Worm (Caenorhabditis elegans) whole organism, L1 larva: Measurements from ENCODE around the gene gck-2.

Source experiments
- C04F5.9 ChIP-seq: sonication (generic microtip); optimal IDR thresholded peaks from 2 replicates; lab custom pipeline; 2016; ENCODE audit warnings: missing genetic modification characterization, missing compliant biosample characterization
- C34B4.2 ChIP-seq: sonication (generic microtip); optimal IDR thresholded peaks from 2 replicates; lab custom pipeline; 2017; ENCODE audit warnings: mild to moderate bottlenecking, missing genetic modification characterization, missing compliant biosample characterization
- alr-1 ChIP-seq: fragments of 200-800 bp; sonication (Bioruptor generic); optimal IDR thresholded peaks from 2 replicates; lab custom pipeline; 2018; ENCODE audit warnings: borderline replicate concordance, mild to moderate bottlenecking, missing genetic modification characterization, missing compliant biosample characterization
- blmp-1 ChIP-seq: fragments of 150-350 bp; optimal IDR thresholded peaks from 2 replicates; lab custom pipeline; 2014; ENCODE audit warnings: missing biosample characterization, missing genetic modification characterization
- ceh-8 ChIP-seq: fragments of 200-800 bp; sonication (Bioruptor generic); optimal IDR thresholded peaks from 2 replicates; lab custom pipeline; 2018; ENCODE audit warnings: mild to moderate bottlenecking, missing genetic modification characterization, moderate library complexity, missing compliant biosample characterization
- ceh-82 ChIP-seq, 3 experiments: fragments of 150-350 bp in 1 of 3; sonication (generic microtip) in 2 of 3; optimal IDR thresholded peaks; 2 replicates each; lab custom pipeline; 2014 to 2017; ENCODE audit warnings: missing biosample characterization in 3 of 3, missing genetic modification characterization in 3 of 3
- ceh-88 ChIP-seq: fragments of 200-800 bp; sonication (Bioruptor generic); IDR thresholded peaks from 2 replicates; pipeline ENCODE4 v1.3.6; 2022; ENCODE audit warnings: missing genetic modification characterization, missing compliant biosample characterization
- efl-1 ChIP-seq, 4 experiments: fragments of 150-350 bp; optimal IDR thresholded peaks in 3 of 4; peaks in 1 of 4; 1 replicate in 1 of 4; 2 replicates in 3 of 4; lab custom pipeline; 2014; ENCODE audit warnings: missing biosample characterization in 2 of 4, missing genetic modification characterization in 2 of 4, missing genetic modification reagents in 2 of 4
- egl-13 ChIP-seq: sonication (generic microtip); optimal IDR thresholded peaks from 2 replicates; lab custom pipeline; 2016; ENCODE audit warnings: missing genotype, missing genetic modification reagents, missing genetic modification characterization, missing compliant biosample characterization
- egl-27 ChIP-seq, 2 experiments: fragments of 150-350 bp in 1 of 2; sonication (generic microtip); optimal IDR thresholded peaks; 3 replicates each; lab custom pipeline; 2017 to 2018; ENCODE audit warnings: missing biosample characterization in 2 of 2, missing genetic modification characterization in 2 of 2, missing genetic modification reagents in 2 of 2
- elt-2 ChIP-seq: sonication (generic microtip); optimal IDR thresholded peaks from 2 replicates; lab custom pipeline; 2016; ENCODE audit warnings: missing genetic modification characterization, mild to moderate bottlenecking, inconsistent platforms, missing compliant biosample characterization, missing genetic modification reagents
- hlh-17 ChIP-seq: fragments of 200-800 bp; sonication (Bioruptor generic); optimal IDR thresholded peaks from 2 replicates; lab custom pipeline; 2018; ENCODE audit warnings: missing genetic modification characterization, mild to moderate bottlenecking, missing compliant biosample characterization, moderate library complexity, borderline replicate concordance
- hlh-4 ChIP-seq: sonication (generic microtip); optimal IDR thresholded peaks from 2 replicates; lab custom pipeline; 2016; ENCODE audit warnings: mild to moderate bottlenecking, missing genetic modification characterization, missing compliant biosample characterization
- irx-1 ChIP-seq: sonication (generic microtip); optimal IDR thresholded peaks from 2 replicates; lab custom pipeline; 2016; ENCODE audit warnings: missing genetic modification characterization, missing compliant biosample characterization
- lin-14 ChIP-seq: fragments of 200-800 bp; sonication (Bioruptor generic); optimal IDR thresholded peaks from 2 replicates; lab custom pipeline; 2018; ENCODE audit warnings: mild to moderate bottlenecking, missing genetic modification characterization, moderate library complexity, missing compliant biosample characterization
- lin-35 ChIP-seq, 2 experiments: fragments of 150-350 bp; optimal IDR thresholded peaks; 2 replicates each; lab custom pipeline; 2014; ENCODE audit warnings: missing biosample characterization in 2 of 2, missing genetic modification characterization in 2 of 2, missing genetic modification reagents in 2 of 2
- lin-39 ChIP-seq: fragments of 150-350 bp; optimal IDR thresholded peaks from 2 replicates; lab custom pipeline; 2014; ENCODE audit warnings: missing biosample characterization, missing genetic modification reagents, missing genetic modification characterization
- lir-3 ChIP-seq: sonication (generic microtip); optimal IDR thresholded peaks from 2 replicates; lab custom pipeline; 2016; ENCODE audit warnings: mild to moderate bottlenecking, missing genetic modification characterization, moderate library complexity, missing compliant biosample characterization; ENCODE audit not compliant: poor library complexity
- lsy-2 ChIP-seq, 2 experiments: fragments of 150-350 bp; optimal IDR thresholded peaks; 2 replicates each; lab custom pipeline; 2014; ENCODE audit warnings: missing biosample characterization in 2 of 2, missing genetic modification characterization in 2 of 2
- mdl-1 ChIP-seq, 2 experiments: fragments of 150-350 bp; optimal IDR thresholded peaks; 2 replicates each; lab custom pipeline; 2014 to 2017; ENCODE audit warnings: missing biosample characterization in 2 of 2, missing genetic modification characterization in 2 of 2, inconsistent platforms in 1 of 2
- mef-2 ChIP-seq: fragments of 150-350 bp; optimal IDR thresholded peaks from 2 replicates; lab custom pipeline; 2014; ENCODE audit warnings: missing biosample characterization, missing genetic modification characterization
- nhr-12 ChIP-seq: sonication (generic microtip); optimal IDR thresholded peaks from 2 replicates; lab custom pipeline; 2017; ENCODE audit warnings: missing biosample characterization, missing genetic modification characterization
- nhr-237 ChIP-seq: fragments of 150-350 bp; optimal IDR thresholded peaks from 2 replicates; lab custom pipeline; 2014; ENCODE audit warnings: missing biosample characterization, missing genetic modification characterization
- nhr-47 ChIP-seq: sonication (generic microtip); optimal IDR thresholded peaks from 2 replicates; lab custom pipeline; 2016; ENCODE audit warnings: mild to moderate bottlenecking, missing genetic modification characterization, moderate library complexity, missing compliant biosample characterization
- nhr-85 ChIP-seq: sonication (generic microtip); peaks from one replicate; lab custom pipeline; 2016; ENCODE audit warnings: missing genetic modification characterization, inconsistent platforms, missing compliant biosample characterization
- rnt-1 ChIP-seq: sonication (generic microtip); optimal IDR thresholded peaks from 2 replicates; lab custom pipeline; 2016; ENCODE audit warnings: mild to moderate bottlenecking, missing genetic modification characterization, moderate library complexity, missing compliant biosample characterization
- snpc-4 ChIP-seq: fragments of 150-350 bp; optimal IDR thresholded peaks from 2 replicates; lab custom pipeline; 2014; ENCODE audit warnings: missing biosample characterization, missing genetic modification characterization
- sox-4 ChIP-seq: sonication (generic microtip); optimal IDR thresholded peaks from 2 replicates; lab custom pipeline; 2016; ENCODE audit warnings: missing genetic modification characterization, missing compliant biosample characterization
- swsn-7 ChIP-seq: sonication (generic microtip); optimal IDR thresholded peaks from 2 replicates; lab custom pipeline; 2016; ENCODE audit warnings: missing genetic modification characterization, missing compliant biosample characterization
- tbx-2 ChIP-seq: sonication (generic microtip); optimal IDR thresholded peaks from 2 replicates; lab custom pipeline; 2016; ENCODE audit warnings: missing genetic modification characterization, missing compliant biosample characterization
- tlp-1 ChIP-seq: fragments of 150-350 bp; optimal IDR thresholded peaks from 2 replicates; lab custom pipeline; 2014; ENCODE audit warnings: missing biosample characterization, missing genetic modification characterization
- unc-62 ChIP-seq: fragments of 150-350 bp; optimal IDR thresholded peaks from 2 replicates; lab custom pipeline; 2014; ENCODE audit warnings: missing biosample characterization, missing genetic modification reagents, missing genetic modification characterization
- unc-86 ChIP-seq: sonication (generic microtip); optimal IDR thresholded peaks from 2 replicates; lab custom pipeline; 2016; ENCODE audit warnings: missing genetic modification characterization, missing compliant biosample characterization
- xbp-1 ChIP-seq: sonication (generic microtip); optimal IDR thresholded peaks from 2 replicates; lab custom pipeline; 2016; ENCODE audit warnings: missing genetic modification characterization, missing compliant biosample characterization
- zip-4 ChIP-seq: fragments of 200-800 bp; sonication (Bioruptor generic); optimal IDR thresholded peaks from 2 replicates; lab custom pipeline; 2018; ENCODE audit warnings: mild to moderate bottlenecking, missing genetic modification characterization, moderate library complexity, missing compliant biosample characterization
- ztf-11 ChIP-seq, 2 experiments: sonication (generic microtip); optimal IDR thresholded peaks; 2 replicates each; lab custom pipeline; 2016 to 2017; ENCODE audit warnings: missing genetic modification characterization in 2 of 2, missing biosample characterization in 1 of 2, missing compliant biosample characterization in 1 of 2

Gene gck-2

DNA sequence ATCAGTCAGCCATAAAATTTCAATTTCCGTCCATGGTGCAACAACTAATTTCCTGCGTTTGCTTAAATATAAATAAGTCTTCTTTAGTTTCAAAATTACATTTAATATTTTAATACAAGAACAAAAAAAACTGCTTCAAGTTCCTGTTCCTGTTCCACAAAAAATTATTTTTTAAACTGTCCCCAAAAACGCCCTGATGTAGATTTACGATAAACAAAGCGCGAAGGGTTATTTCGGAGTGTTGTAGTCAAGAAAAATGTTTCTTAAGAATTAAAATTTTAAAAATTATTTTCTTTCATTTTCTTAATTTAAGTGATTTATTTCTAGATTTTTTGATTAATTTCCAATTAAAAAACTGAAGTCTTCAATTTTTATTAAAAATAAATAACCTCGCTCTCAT lies 46.1 kb upstream of the gck-2 start, which contains the start of gene T15B7.15 (continued):
- peak in 2 of 3 experiments; percentile 11 to 33 for TF ChIP-seq ceh-82 (tag; optimal IDR thresholded peaks at IDR 0.05; lab: Kevin White, UChicago)

DNA sequence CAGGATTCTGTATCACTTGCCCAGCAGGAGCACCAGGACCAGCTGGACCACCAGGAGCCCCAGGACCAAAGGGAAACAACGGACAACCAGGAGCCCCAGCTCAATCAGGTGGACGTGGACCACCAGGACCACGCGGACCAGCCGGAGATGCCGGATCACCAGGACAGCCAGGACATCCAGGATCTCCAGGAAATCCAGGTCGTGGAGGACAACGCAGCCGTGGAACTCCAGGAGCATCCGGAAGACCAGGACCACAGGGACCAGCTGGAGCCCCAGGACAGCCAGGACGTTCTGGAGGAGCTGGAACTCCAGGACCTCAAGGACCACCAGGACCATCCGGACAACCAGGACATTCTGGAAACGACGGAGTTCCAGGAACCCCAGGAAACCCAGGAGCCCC lies 43.6 kb upstream of the gck-2 start:
- TF ChIP-seq zip-4 (GFP tag; lab: Kevin White, UChicago) (no peak), swsn-7 (tag; lab: Kevin White, UChicago) (no peak), ceh-88 (no peak), ztf-11 (tag; optimal IDR thresholded peaks at IDR 0.05; lab: Kevin White, UChicago) (no peak), lin-35 (GFP tag; optimal IDR thresholded peaks at IDR 0.05; lab: Kevin White, UChicago) (no peak), irx-1 (tag; lab: Kevin White, UChicago) (no peak), mef-2 (tag; lab: Kevin White, UChicago) (no peak), alr-1 (tag; lab: Kevin White, UChicago) (no peak), egl-27 (tag; optimal IDR thresholded peaks at IDR 0.05; lab: Kevin White, UChicago) (no peak)

ce11 chrV:6835242-6835641 lies 42.8 kb upstream of the gck-2 start, which contains the start of the genes T15B7.14 and col-143:
Gene T15B7.14, minus strand, starts transcription at chrV:6835342.
Gene col-143, plus strand, starts transcription at chrV:6835635.
- TF ChIP-seq zip-4 (GFP tag; lab: Kevin White, UChicago) = no peak
- TF ChIP-seq efl-1 (optimal IDR thresholded peaks at IDR 0.05; lab: Kevin White, UChicago) = no peak
- peak in 1 of 2 experiments; percentile 46 for TF ChIP-seq efl-1 (GFP tag; optimal IDR thresholded peaks at IDR 0.05 in 1 of 2; lab: Kevin White, UChicago)

- no peak for TF ChIP-seq lsy-2 (tag; optimal IDR thresholded peaks at IDR 0.05; lab: Kevin White, UChicago)
- TF ChIP-seq, all 84 proteins: peak for 0
Measured at ce11 chrV:6831539-6831938, 39.1 kb upstream of the gck-2 start.

ce11 chrV:6830755-6831227 lies 38.3 kb upstream of the gck-2 start, which contains the start of gene col-142:
Gene col-142, plus strand, starts transcription at chrV:6831177.
- TF ChIP-seq lin-14 (GFP tag; lab: Kevin White, UChicago) = peak; percentile 64
- TF ChIP-seq rnt-1 (tag; lab: Kevin White, UChicago) = no peak
- TF ChIP-seq nhr-85 (tag; lab: Kevin White, UChicago) = peak; percentile 84
- TF ChIP-seq snpc-4 (tag; lab: Kevin White, UChicago) = no peak
- TF ChIP-seq egl-13 (tag; lab: Kevin White, UChicago) = no peak
- no peak for TF ChIP-seq nhr-47 (tag; lab: Kevin White, UChicago)
- no peak for TF ChIP-seq hlh-17 (GFP tag; lab: Kevin White, UChicago)
- TF ChIP-seq C04F5.9 = no peak

ce11 chrV:6830075-6830474 lies 37.6 kb upstream of the gck-2 start:
- no peak for TF ChIP-seq nhr-237
- peak; percentile 45 for TF ChIP-seq ceh-8 (GFP tag; lab: Kevin White, UChicago)

ce11 chrV:6829404-6829803 lies 36.9 kb upstream of the gck-2 start, which contains the start of gene col-141:
Gene col-141, plus strand, starts transcription at chrV:6829704.
- TF ChIP-seq efl-1 (optimal IDR thresholded peaks at IDR 0.05; lab: Kevin White, UChicago) = no peak
- TF ChIP-seq efl-1 (GFP tag; optimal IDR thresholded peaks at IDR 0.05 in 1 of 2; lab: Kevin White, UChicago) = peak in 1 of 2 experiments; percentile 9
- no peak for TF ChIP-seq sox-4 (tag; lab: Kevin White, UChicago)

- TF ChIP-seq xbp-1 (tag; lab: Kevin White, UChicago) (no peak), C34B4.2 (tag; lab: Kevin White, UChicago) (no peak), unc-86 (no peak), swsn-7 (tag; lab: Kevin White, UChicago) (no peak), lin-39 (tag; lab: Kevin White, UChicago) (no peak), tlp-1 (tag; lab: Kevin White, UChicago) (no peak), unc-62 (GFP tag; lab: Kevin White, UChicago) (no peak), lir-3 (tag; lab: Kevin White, UChicago) (no peak), lin-35 (GFP tag; optimal IDR thresholded peaks at IDR 0.05; lab: Kevin White, UChicago) (no peak), nhr-12 (no peak), mdl-1 (tag; optimal IDR thresholded peaks at IDR 0.05; lab: Kevin White, UChicago) (no peak), elt-2 (tag; lab: Kevin White, UChicago) (no peak), ceh-82 (tag; optimal IDR thresholded peaks at IDR 0.05; lab: Kevin White, UChicago) (no peak), tbx-2 (tag; lab: Kevin White, UChicago) (no peak), blmp-1 (no peak), nhr-47 (tag; lab: Kevin White, UChicago) (no peak), hlh-4 (tag; lab: Kevin White, UChicago) (no peak), rnt-1 (tag; lab: Kevin White, UChicago) (no peak)
Measured at ce11 chrV:6828786-6829185, 36.3 kb upstream of the gck-2 start, which contains the start of gene dmsr-15. Gene dmsr-15, minus strand, starts transcription at chrV:6828886.
